Worm (Caenorhabditis elegans) whole organism, L1 larva: ENCODE data around the gene nspb-1.

Source experiments
- C16A3.4 ChIP-seq: fragments of 150-350 bp; optimal IDR thresholded peaks from 2 replicates; lab custom pipeline; 2014; ENCODE audit warnings: missing biosample characterization, missing genetic modification characterization
- C34B4.2 ChIP-seq: sonication (generic microtip); optimal IDR thresholded peaks from 2 replicates; lab custom pipeline; 2017; ENCODE audit warnings: mild to moderate bottlenecking, missing genetic modification characterization, missing compliant biosample characterization
- F16B12.6 ChIP-seq: fragments of 150-350 bp; optimal IDR thresholded peaks from 2 replicates; lab custom pipeline; 2014; ENCODE audit warnings: missing biosample characterization, missing genetic modification characterization
- Y116A8C.19 ChIP-seq: sonication (generic microtip); optimal IDR thresholded peaks from 2 replicates; lab custom pipeline; 2016; ENCODE audit warnings: missing compliant biosample characterization, missing genetic modification characterization, borderline replicate concordance
- aha-1 ChIP-seq: fragments of 150-350 bp; optimal IDR thresholded peaks from 2 replicates; lab custom pipeline; 2014; ENCODE audit warnings: missing biosample characterization, missing genetic modification characterization
- aly-2 ChIP-seq: fragments of 150-350 bp; optimal IDR thresholded peaks from 2 replicates; lab custom pipeline; 2014; ENCODE audit warnings: missing biosample characterization, missing genetic modification characterization
- ceh-63 ChIP-seq: fragments of 200-800 bp; sonication (Bioruptor generic); optimal IDR thresholded peaks from 2 replicates; lab custom pipeline; 2018; ENCODE audit warnings: mild to moderate bottlenecking, missing genetic modification characterization, missing compliant biosample characterization
- ceh-82 ChIP-seq, 3 experiments: fragments of 150-350 bp in 1 of 3; sonication (generic microtip) in 2 of 3; optimal IDR thresholded peaks; 2 replicates each; lab custom pipeline; 2014 to 2017; ENCODE audit warnings: missing biosample characterization in 3 of 3, missing genetic modification characterization in 3 of 3
- ceh-90 ChIP-seq: sonication (generic microtip); optimal IDR thresholded peaks from 2 replicates; lab custom pipeline; 2016; ENCODE audit warnings: missing genetic modification characterization, missing compliant biosample characterization
- ces-1 ChIP-seq: fragments of 150-350 bp; optimal IDR thresholded peaks from 2 replicates; lab custom pipeline; 2014; ENCODE audit warnings: missing biosample characterization, missing genetic modification reagents, missing genetic modification characterization
- efl-1 ChIP-seq, 4 experiments: fragments of 150-350 bp; optimal IDR thresholded peaks in 3 of 4; peaks in 1 of 4; 1 replicate in 1 of 4; 2 replicates in 3 of 4; lab custom pipeline; 2014; ENCODE audit warnings: missing biosample characterization in 2 of 4, missing genetic modification characterization in 2 of 4, missing genetic modification reagents in 2 of 4
- ets-5 ChIP-seq: fragments of 200-800 bp; sonication (Bioruptor generic); IDR thresholded peaks from 2 replicates; pipeline ENCODE4 v1.3.6; 2022; ENCODE audit warnings: missing genetic modification characterization, missing compliant biosample characterization
- fkh-10 ChIP-seq: sonication (generic microtip); optimal IDR thresholded peaks from 2 replicates; lab custom pipeline; 2017; ENCODE audit warnings: missing biosample characterization, missing genetic modification reagents, missing genetic modification characterization
- fkh-4 ChIP-seq: sonication (generic microtip); optimal IDR thresholded peaks from 2 replicates; lab custom pipeline; 2016; ENCODE audit warnings: missing compliant biosample characterization, missing genetic modification characterization, borderline replicate concordance
- fkh-8 ChIP-seq: sonication (generic microtip); optimal IDR thresholded peaks from 2 replicates; lab custom pipeline; 2016; ENCODE audit warnings: mild to moderate bottlenecking, missing genetic modification characterization, missing compliant biosample characterization
- fos-1 ChIP-seq: fragments of 150-350 bp; optimal IDR thresholded peaks from 2 replicates; lab custom pipeline; 2014; ENCODE audit warnings: missing biosample characterization, missing genetic modification characterization
- hpl-2 ChIP-seq: fragments of 150-350 bp; optimal IDR thresholded peaks from 2 replicates; lab custom pipeline; 2014; ENCODE audit warnings: missing biosample characterization, missing genetic modification reagents, missing genetic modification characterization
- irx-1 ChIP-seq: sonication (generic microtip); optimal IDR thresholded peaks from 2 replicates; lab custom pipeline; 2016; ENCODE audit warnings: missing genetic modification characterization, missing compliant biosample characterization
- isw-1 ChIP-seq: fragments of 200-800 bp; sonication (Bioruptor generic); IDR thresholded peaks from 2 replicates; pipeline ENCODE4 v1.3.6; 2022; ENCODE audit warnings: missing genetic modification characterization, missing compliant biosample characterization
- jun-1 ChIP-seq: fragments of 150-350 bp; optimal IDR thresholded peaks from 2 replicates; lab custom pipeline; 2014; ENCODE audit warnings: missing biosample characterization, missing genetic modification reagents, missing genetic modification characterization
- lin-14 ChIP-seq: fragments of 200-800 bp; sonication (Bioruptor generic); optimal IDR thresholded peaks from 2 replicates; lab custom pipeline; 2018; ENCODE audit warnings: mild to moderate bottlenecking, missing genetic modification characterization, moderate library complexity, missing compliant biosample characterization
- lin-15B ChIP-seq: fragments of 150-350 bp; sonication (generic microtip); optimal IDR thresholded peaks from 3 replicates; lab custom pipeline; 2014; ENCODE audit warnings: missing biosample characterization, missing genetic modification characterization
- lin-35 ChIP-seq, 2 experiments: fragments of 150-350 bp; optimal IDR thresholded peaks; 2 replicates each; lab custom pipeline; 2014; ENCODE audit warnings: missing biosample characterization in 2 of 2, missing genetic modification characterization in 2 of 2, missing genetic modification reagents in 2 of 2
- lin-39 ChIP-seq: fragments of 150-350 bp; optimal IDR thresholded peaks from 2 replicates; lab custom pipeline; 2014; ENCODE audit warnings: missing biosample characterization, missing genetic modification reagents, missing genetic modification characterization
- lir-3 ChIP-seq: sonication (generic microtip); optimal IDR thresholded peaks from 2 replicates; lab custom pipeline; 2016; ENCODE audit warnings: mild to moderate bottlenecking, missing genetic modification characterization, moderate library complexity, missing compliant biosample characterization; ENCODE audit not compliant: poor library complexity
- mdl-1 ChIP-seq, 2 experiments: fragments of 150-350 bp; optimal IDR thresholded peaks; 2 replicates each; lab custom pipeline; 2014 to 2017; ENCODE audit warnings: missing biosample characterization in 2 of 2, missing genetic modification characterization in 2 of 2, inconsistent platforms in 1 of 2
- mep-1 ChIP-seq: fragments of 150-350 bp; optimal IDR thresholded peaks from 2 replicates; lab custom pipeline; 2014; ENCODE audit warnings: missing biosample characterization, missing genetic modification characterization
- nhr-19 ChIP-seq: fragments of 200-800 bp; sonication (Bioruptor generic); conservative IDR thresholded peaks from 2 replicates; pipeline ENCODE4 v1.3.6; 2022; ENCODE audit warnings: missing genetic modification characterization, missing compliant biosample characterization
- nhr-20 ChIP-seq: sonication (generic microtip); optimal IDR thresholded peaks from 2 replicates; lab custom pipeline; 2016; ENCODE audit warnings: mild to moderate bottlenecking, missing genetic modification characterization, missing compliant biosample characterization
- nhr-237 ChIP-seq: fragments of 150-350 bp; optimal IDR thresholded peaks from 2 replicates; lab custom pipeline; 2014; ENCODE audit warnings: missing biosample characterization, missing genetic modification characterization
- nhr-47 ChIP-seq: sonication (generic microtip); optimal IDR thresholded peaks from 2 replicates; lab custom pipeline; 2016; ENCODE audit warnings: mild to moderate bottlenecking, missing genetic modification characterization, moderate library complexity, missing compliant biosample characterization
- nhr-76 ChIP-seq: sonication (generic microtip); optimal IDR thresholded peaks from 2 replicates; lab custom pipeline; 2017; ENCODE audit warnings: missing biosample characterization, missing genetic modification characterization
- nhr-85 ChIP-seq: sonication (generic microtip); peaks from one replicate; lab custom pipeline; 2016; ENCODE audit warnings: missing genetic modification characterization, inconsistent platforms, missing compliant biosample characterization
- nhr-90 ChIP-seq: sonication (generic microtip); optimal IDR thresholded peaks from 2 replicates; lab custom pipeline; 2016; ENCODE audit warnings: mild to moderate bottlenecking, missing genetic modification characterization, missing compliant biosample characterization; ENCODE audit not compliant: poor library complexity
- pqm-1 ChIP-seq: sonication (generic microtip); optimal IDR thresholded peaks from 3 replicates; lab custom pipeline; 2017; ENCODE audit warnings: missing biosample characterization, missing genetic modification characterization
- skn-1 ChIP-seq: fragments of 150-350 bp; optimal IDR thresholded peaks from 2 replicates; lab custom pipeline; 2014; ENCODE audit warnings: missing biosample characterization, missing genetic modification characterization
- snpc-4 ChIP-seq: fragments of 150-350 bp; optimal IDR thresholded peaks from 2 replicates; lab custom pipeline; 2014; ENCODE audit warnings: missing biosample characterization, missing genetic modification characterization
- snu-23 ChIP-seq: sonication (generic microtip); optimal IDR thresholded peaks from 2 replicates; lab custom pipeline; 2016; ENCODE audit warnings: missing genetic modification characterization, missing compliant biosample characterization
- sptf-1 ChIP-seq: fragments of 150-350 bp; optimal IDR thresholded peaks from 2 replicates; lab custom pipeline; 2014; ENCODE audit warnings: missing biosample characterization, missing genetic modification characterization
- sup-37 ChIP-seq: fragments of 200-800 bp; sonication (Bioruptor generic); optimal IDR thresholded peaks from 2 replicates; lab custom pipeline; 2018; ENCODE audit warnings: mild to moderate bottlenecking, missing genetic modification characterization, missing compliant biosample characterization
- tbx-2 ChIP-seq: sonication (generic microtip); optimal IDR thresholded peaks from 2 replicates; lab custom pipeline; 2016; ENCODE audit warnings: missing genetic modification characterization, missing compliant biosample characterization
- tlp-1 ChIP-seq: fragments of 150-350 bp; optimal IDR thresholded peaks from 2 replicates; lab custom pipeline; 2014; ENCODE audit warnings: missing biosample characterization, missing genetic modification characterization
- unc-86 ChIP-seq: sonication (generic microtip); optimal IDR thresholded peaks from 2 replicates; lab custom pipeline; 2016; ENCODE audit warnings: missing genetic modification characterization, missing compliant biosample characterization
- unc-98 ChIP-seq: fragments of 200-800 bp; sonication (Bioruptor generic); IDR thresholded peaks from 2 replicates; pipeline ENCODE4 v1.3.6; 2022; ENCODE audit warnings: missing genetic modification characterization, missing compliant biosample characterization
- vab-15 ChIP-seq: sonication (generic microtip); optimal IDR thresholded peaks from 2 replicates; lab custom pipeline; 2017; ENCODE audit warnings: missing genotype, mild to moderate bottlenecking, missing genetic modification characterization, missing compliant biosample characterization
- zag-1 ChIP-seq: fragments of 150-350 bp; optimal IDR thresholded peaks from 2 replicates; lab custom pipeline; 2014; ENCODE audit warnings: missing biosample characterization, missing genetic modification characterization
- ztf-4 ChIP-seq: fragments of 150-350 bp; optimal IDR thresholded peaks from 2 replicates; lab custom pipeline; 2014; ENCODE audit warnings: missing biosample characterization, missing genetic modification characterization

Gene nspb-1

ce11 chrIV:6576728-6577101 lies 14.2 kb downstream of the nspb-1 start (continued):
- TF ChIP-seq nhr-19 (GFP tag; lab: Robert Waterston, UW) = peak; percentile 31; the same call in 1 of the 2 replicates
- peak; percentile 2 to 13 (median 7) for TF ChIP-seq ceh-82 (tag; optimal IDR thresholded peaks at IDR 0.05; lab: Kevin White, UChicago)
- TF ChIP-seq ceh-63 (GFP tag; lab: Kevin White, UChicago) = no peak
- no peak for TF ChIP-seq zag-1 (tag; lab: Kevin White, UChicago)
- peak; percentile 47 for TF ChIP-seq nhr-47
- peak; percentile 80 for TF ChIP-seq lin-14 (GFP tag; lab: Kevin White, UChicago)
- TF ChIP-seq mep-1 = peak; percentile 76
- peak; percentile 92 for TF ChIP-seq nhr-85 (tag; lab: Kevin White, UChicago)
- no peak for TF ChIP-seq vab-15 (tag; lab: Kevin White, UChicago)
- peak; percentile 78 for TF ChIP-seq snu-23
- no peak for TF ChIP-seq hpl-2 (GFP tag; lab: Kevin White, UChicago)
- TF ChIP-seq lir-3 (tag; lab: Kevin White, UChicago) = peak; percentile 4
- TF ChIP-seq sup-37 = no peak
- TF ChIP-seq ztf-4 (tag; lab: Kevin White, UChicago) = peak; percentile 4
- TF ChIP-seq C16A3.4 (tag; lab: Kevin White, UChicago) = peak; percentile 49
- peak; percentile 74 for TF ChIP-seq nhr-20 (tag; lab: Kevin White, UChicago)
- no peak for TF ChIP-seq aly-2 (tag; lab: Kevin White, UChicago)
- no peak for TF ChIP-seq C34B4.2 (tag; lab: Kevin White, UChicago)
- no peak for TF ChIP-seq F16B12.6 (tag; lab: Kevin White, UChicago)
- TF ChIP-seq unc-86 (tag; lab: Kevin White, UChicago) = no peak
- peak in 1 of 2 experiments; percentile 30 for TF ChIP-seq mdl-1 (tag; optimal IDR thresholded peaks at IDR 0.05; lab: Kevin White, UChicago)
- TF ChIP-seq, all 84 proteins: peak for 27

ce11 chrIV:6575959-6576727 lies 14.8 kb downstream of the nspb-1 start:
- no peak for TF ChIP-seq lin-15B (tag; lab: Kevin White, UChicago)
- no peak for TF ChIP-seq aly-2 (tag; lab: Kevin White, UChicago)
- TF ChIP-seq Y116A8C.19 (tag; lab: Kevin White, UChicago) = no peak
- no peak for TF ChIP-seq ces-1 (GFP tag; lab: Kevin White, UChicago)
- no peak for TF ChIP-seq tlp-1
- TF ChIP-seq lin-35 (GFP tag; optimal IDR thresholded peaks at IDR 0.05; lab: Kevin White, UChicago) = peak in 1 of 2 experiments; percentile 47
- peak; percentile 12 to 27 for TF ChIP-seq efl-1 (optimal IDR thresholded peaks at IDR 0.05; lab: Kevin White, UChicago)
- no peak for TF ChIP-seq efl-1 (GFP tag; optimal IDR thresholded peaks at IDR 0.05 in 1 of 2; lab: Kevin White, UChicago)
- no peak for TF ChIP-seq fos-1 (tag; lab: Kevin White, UChicago)
- no peak for TF ChIP-seq nhr-90 (tag; lab: Kevin White, UChicago)
- no peak for TF ChIP-seq ztf-4 (tag; lab: Kevin White, UChicago)
- peak; percentile 14 for TF ChIP-seq jun-1 (tag; lab: Kevin White, UChicago)
- TF ChIP-seq pqm-1 (tag; lab: Kevin White, UChicago) = no peak
- TF ChIP-seq irx-1 (tag; lab: Kevin White, UChicago) = no peak
- peak; percentile 40 for TF ChIP-seq mep-1
- no peak for TF ChIP-seq skn-1 (tag; lab: Kevin White, UChicago)
- no peak for TF ChIP-seq ceh-63 (GFP tag; lab: Kevin White, UChicago)
- TF ChIP-seq lin-14 (GFP tag; lab: Kevin White, UChicago) = peak; percentile 13
- TF ChIP-seq lir-3 (tag; lab: Kevin White, UChicago) = no peak
- no peak for TF ChIP-seq mdl-1 (tag; optimal IDR thresholded peaks at IDR 0.05; lab: Kevin White, UChicago)
- TF ChIP-seq F16B12.6 (tag; lab: Kevin White, UChicago) = no peak
- TF ChIP-seq aha-1 (tag; lab: Kevin White, UChicago) = no peak
- TF ChIP-seq fkh-10 = no peak
- TF ChIP-seq nhr-76 = no peak
- no peak for TF ChIP-seq nhr-237 (tag; lab: Kevin White, UChicago)
- no peak for TF ChIP-seq isw-1 (GFP tag; lab: Robert Waterston, UW)
- TF ChIP-seq tbx-2 (tag; lab: Kevin White, UChicago) = no peak
- no peak for TF ChIP-seq ceh-90
- TF ChIP-seq unc-98 (GFP tag; lab: Robert Waterston, UW) = no peak
- TF ChIP-seq sptf-1 (tag; lab: Kevin White, UChicago) = no peak
- no peak for TF ChIP-seq snu-23
- TF ChIP-seq fkh-8 = no peak
- TF ChIP-seq ets-5 (GFP tag; lab: Robert Waterston, UW) = no peak
- no peak for TF ChIP-seq snpc-4 (tag; lab: Kevin White, UChicago)
- no peak for TF ChIP-seq lin-39
- TF ChIP-seq fkh-4 (tag; lab: Kevin White, UChicago) = no peak
